Worm (Caenorhabditis elegans): Measurements from ENCODE around the gene srv-34.

srv-34 gene

DNA sequence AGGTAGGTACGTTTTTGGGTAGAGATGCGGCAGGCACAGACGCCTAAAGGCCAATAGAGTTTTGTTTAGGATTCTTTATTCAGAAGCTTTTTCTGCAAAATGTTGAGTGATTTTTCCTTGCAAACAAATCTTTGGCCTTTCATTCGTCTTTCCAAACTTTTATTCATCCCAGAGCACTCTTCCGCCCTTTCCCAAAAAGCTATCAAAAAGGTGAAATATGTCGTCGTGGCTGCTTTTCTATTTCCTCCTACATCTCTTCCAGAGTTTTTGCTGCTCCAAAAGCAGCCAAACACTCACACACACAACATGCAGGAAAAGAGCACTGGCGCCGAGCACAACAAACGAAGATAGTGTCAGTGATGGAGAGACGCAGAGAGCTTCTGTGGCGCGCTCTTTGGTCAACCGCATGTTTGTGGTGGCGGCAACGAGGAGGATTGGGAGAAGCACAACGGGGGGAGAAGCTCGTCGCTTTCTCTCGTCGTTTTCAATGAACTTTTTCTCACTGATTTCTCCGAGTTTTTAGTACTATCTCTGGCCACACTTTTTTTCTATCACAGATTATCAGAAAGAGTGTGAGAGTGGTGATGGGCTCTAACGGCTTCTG is 23.7 kb downstream of the srv-34 start (continued):
- TF ChIP-seq nfya-2 (GFP tag; IDR thresholded peaks at IDR 0.05) (no peak), lin-40 (tag; optimal IDR thresholded peaks at IDR 0.05) (no peak), mcd-1 (GFP tag; IDR thresholded peaks at IDR 0.05) (peak; percentile 48), hmg-20 (GFP tag; IDR thresholded peaks at IDR 0.05) (no peak), egrh-3 (GFP tag; IDR thresholded peaks at IDR 0.05) (peak; percentile 22; the same call in 1 of the 2 replicates), lin-26 (GFP tag; IDR thresholded peaks at IDR 0.05) (no peak), B0336.3 (GFP tag; IDR thresholded peaks at IDR 0.05) (peak; percentile 47; the same call in 1 of the 2 replicates), hmg-1.2 (GFP tag; IDR thresholded peaks at IDR 0.05) (peak; percentile 77), gei-17 (GFP tag; optimal IDR thresholded peaks at IDR 0.05) (peak; percentile 12), attf-5 (GFP tag; optimal IDR thresholded peaks at IDR 0.05) (peak; percentile 55), tlf-1 (GFP tag; optimal IDR thresholded peaks at IDR 0.05) (no peak), nhr-27 (tag; optimal IDR thresholded peaks at IDR 0.05) (no peak), nhr-80 (tag; optimal IDR thresholded peaks at IDR 0.05) (peak; percentile 89), nhr-179 (tag; optimal IDR thresholded peaks at IDR 0.05) (no peak), rcor-1 (GFP tag; IDR thresholded peaks at IDR 0.05) (no peak), ets-4 (GFP tag; optimal IDR thresholded peaks at IDR 0.05) (peak; percentile 48), hrde-1 (tag; optimal IDR thresholded peaks at IDR 0.05; ENCODE audit: borderline replicate concordance) (no peak)

DNA sequence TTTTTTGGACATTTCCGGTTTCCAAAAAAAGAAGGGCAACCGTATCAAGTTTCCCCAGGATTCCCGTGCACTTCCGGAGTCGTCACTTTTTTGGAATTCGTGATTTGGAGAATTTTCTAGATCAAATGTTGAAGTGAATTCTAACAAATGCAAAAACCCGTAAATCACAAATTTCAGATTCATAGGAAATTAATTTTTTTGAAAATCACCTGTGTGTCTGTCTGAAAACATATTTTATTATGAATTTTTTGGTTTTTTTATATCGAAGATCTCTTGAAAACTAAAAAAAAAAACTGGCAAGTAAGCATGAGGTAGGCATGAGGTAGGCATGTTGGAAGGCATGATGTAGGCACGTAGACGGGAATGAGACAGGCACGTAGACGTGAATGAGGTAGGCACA is 24.5 kb downstream of the srv-34 start:
- no peak for TF ChIP-seq hmg-20 (GFP tag; IDR thresholded peaks at IDR 0.05)
- TF ChIP-seq hsf-1 (GFP tag; IDR thresholded peaks at IDR 0.05), result no peak
- TF ChIP-seq somi-1 (GFP tag; optimal IDR thresholded peaks at IDR 0.05), result no peak
- TF ChIP-seq F55B11.4 (tag; optimal IDR thresholded peaks at IDR 0.05; ENCODE audit: borderline replicate concordance, insufficient read depth), result no peak
- TF ChIP-seq lir-1 (GFP tag; conservative IDR thresholded peaks at IDR 0.05), result no peak

DNA sequence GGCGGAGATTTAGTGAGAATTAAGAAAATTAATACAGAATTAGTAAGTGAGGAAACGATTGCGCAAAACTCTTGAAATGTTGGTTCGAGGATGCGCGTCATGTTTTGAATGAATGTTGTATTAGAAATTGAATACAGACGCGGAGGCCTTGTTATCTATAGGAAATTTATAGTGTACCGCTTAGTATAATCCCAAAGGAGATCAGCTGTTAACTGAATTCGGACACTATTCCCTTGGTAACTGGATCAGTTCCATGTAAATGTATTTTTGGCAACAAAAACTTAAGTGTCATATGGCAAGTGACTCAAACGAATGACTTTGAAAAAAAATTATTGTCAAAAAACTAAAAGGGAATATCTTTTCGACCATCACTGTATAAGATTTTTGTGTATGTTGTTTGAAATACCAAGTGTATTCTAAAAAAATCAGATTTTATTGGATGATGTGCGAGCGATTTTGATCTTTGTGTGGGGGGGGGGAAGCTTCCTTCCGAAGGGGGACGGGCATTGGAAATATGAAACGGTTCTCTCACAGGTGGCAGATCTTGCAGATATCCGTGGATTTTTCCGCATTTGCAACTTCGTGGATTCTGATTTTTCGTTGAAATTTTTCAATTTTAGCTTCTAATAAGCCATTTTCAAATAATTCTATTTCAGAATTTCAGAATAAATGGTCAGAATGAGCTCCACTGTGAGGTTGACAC is 28.0 kb downstream of the srv-34 start, which contains the start of the genes W08G11.5 and W08G11.1:
W08G11.5 (minus strand) TSS at position 101 of the 703 bp plus-strand sequence.
W08G11.1 (plus strand) TSS at position 653 of the 703 bp plus-strand sequence.
- TF ChIP-seq him-1 (tag; optimal IDR thresholded peaks at IDR 0.05), result no peak
- no peak for TF ChIP-seq efl-1 (GFP tag; optimal IDR thresholded peaks at IDR 0.05)
- TF ChIP-seq nfya-2 (GFP tag; IDR thresholded peaks at IDR 0.05), result no peak
- no peak for TF ChIP-seq nhr-90 (tag; optimal IDR thresholded peaks at IDR 0.05)
- TF ChIP-seq F52B5.7 (tag; optimal IDR thresholded peaks at IDR 0.05), result no peak
- TF ChIP-seq aptf-3 (GFP tag; IDR thresholded peaks at IDR 0.05), result no peak
- no peak for TF ChIP-seq hlh-12 (tag; optimal IDR thresholded peaks at IDR 0.05)
- no peak for TF ChIP-seq F23B12.7 (tag; optimal IDR thresholded peaks at IDR 0.05; ENCODE audit: insufficient read depth)
- no peak for TF ChIP-seq cebp-2 (GFP tag; IDR thresholded peaks at IDR 0.05)
- TF ChIP-seq sdz-38 (tag; optimal IDR thresholded peaks at IDR 0.05), result no peak
- no peak for TF ChIP-seq K12H6.12 (tag; optimal IDR thresholded peaks at IDR 0.05)
- TF ChIP-seq ztf-22 (GFP tag; optimal IDR thresholded peaks at IDR 0.05), result no peak

- TF ChIP-seq dox-1 (GFP tag; IDR thresholded peaks at IDR 0.05) (no peak), nhr-80 (tag; optimal IDR thresholded peaks at IDR 0.05) (peak; percentile 24), rcor-1 (GFP tag; IDR thresholded peaks at IDR 0.05) (no peak)
Observed at ce11 chrV:16342258-16342618, 32.3 kb downstream of the srv-34 start, which contains the start of gene nhr-193. TSS of gene nhr-193 (plus strand) at chrV:16342308.
